Worm (Caenorhabditis elegans): ENCODE measurements around the gene str-81.

DNA sequence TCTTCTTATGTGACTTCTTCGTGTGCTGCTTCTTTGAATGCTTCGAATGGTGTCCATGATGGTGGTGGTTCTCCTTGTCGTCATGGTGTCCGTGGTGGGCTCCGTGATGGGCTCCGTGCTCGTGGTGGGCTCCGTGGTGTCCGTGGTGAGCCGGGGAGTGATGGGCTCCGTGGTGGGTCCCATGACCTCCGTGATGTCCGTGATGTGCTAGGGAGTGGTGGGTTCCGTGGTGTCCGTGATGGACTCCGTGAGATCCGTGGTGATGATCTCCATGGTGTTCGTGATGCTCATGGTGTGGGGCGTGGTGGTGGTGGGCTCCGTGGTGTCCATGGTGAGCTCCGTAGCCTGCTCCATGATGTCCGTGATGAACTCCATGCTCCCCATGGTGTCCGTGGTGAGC lies 49.7 kb downstream of the str-81 start:
- TF ChIP-seq aptf-3 (GFP tag; IDR thresholded peaks at IDR 0.05) (no peak), sdz-38 (tag; optimal IDR thresholded peaks at IDR 0.05) (no peak), K12H6.12 (tag; optimal IDR thresholded peaks at IDR 0.05) (no peak), ama-1 (optimal IDR thresholded peaks at IDR 0.05) (no peak), ama-1 (GFP tag; optimal IDR thresholded peaks at IDR 0.05) (no peak), xnd-1 (tag; optimal IDR thresholded peaks at IDR 0.05) (no peak), ztf-26 (tag; optimal IDR thresholded peaks at IDR 0.05) (no peak), him-1 (tag; optimal IDR thresholded peaks at IDR 0.05) (no peak), lin-40 (tag; optimal IDR thresholded peaks at IDR 0.05) (no peak), F33H1.4 (GFP tag; IDR thresholded peaks at IDR 0.05) (no peak), mcd-1 (GFP tag; IDR thresholded peaks at IDR 0.05) (no peak), madf-10 (tag; optimal IDR thresholded peaks at IDR 0.05) (no peak)
